Worm (Caenorhabditis elegans) whole organism, early embryonic: ENCODE data around the gene F36G3.1.

ENCODE experiments used
- ama-1 ChIP-seq: fragments of 150-350 bp; optimal IDR thresholded peaks from 2 replicates; lab custom pipeline; 2014
- ceh-13 ChIP-seq: fragments of 200-800 bp; sonication (Bioruptor generic); optimal IDR thresholded peaks from 2 replicates; lab custom pipeline; 2018; ENCODE audit warnings: mild to moderate bottlenecking, missing genetic modification characterization, missing compliant biosample characterization
- ceh-36 ChIP-seq: sonication (generic microtip); optimal IDR thresholded peaks from 2 replicates; lab custom pipeline; 2016; ENCODE audit warnings: missing genetic modification characterization, inconsistent platforms, missing compliant biosample characterization
- flt-1 ChIP-seq: fragments of 200-800 bp; sonication (Bioruptor generic); IDR thresholded peaks from 2 replicates; pipeline ENCODE4 v1.3.6; 2022; ENCODE audit warnings: missing genetic modification characterization, missing compliant biosample characterization
- hmg-4 ChIP-seq: fragments of 200-800 bp; sonication (Bioruptor generic); optimal IDR thresholded peaks from 2 replicates; lab custom pipeline; 2018; ENCODE audit warnings: mild to moderate bottlenecking, missing genetic modification characterization, missing compliant biosample characterization
- sea-1 ChIP-seq: fragments of 200-800 bp; sonication (Bioruptor generic); conservative IDR thresholded peaks from 2 replicates; pipeline ENCODE4 v1.3.6; 2022; ENCODE audit warnings: missing genetic modification characterization, missing compliant biosample characterization
- tra-4 ChIP-seq: sonication (generic microtip); optimal IDR thresholded peaks from 2 replicates; lab custom pipeline; 2017; ENCODE audit warnings: missing genetic modification characterization, missing compliant biosample characterization

DNA sequence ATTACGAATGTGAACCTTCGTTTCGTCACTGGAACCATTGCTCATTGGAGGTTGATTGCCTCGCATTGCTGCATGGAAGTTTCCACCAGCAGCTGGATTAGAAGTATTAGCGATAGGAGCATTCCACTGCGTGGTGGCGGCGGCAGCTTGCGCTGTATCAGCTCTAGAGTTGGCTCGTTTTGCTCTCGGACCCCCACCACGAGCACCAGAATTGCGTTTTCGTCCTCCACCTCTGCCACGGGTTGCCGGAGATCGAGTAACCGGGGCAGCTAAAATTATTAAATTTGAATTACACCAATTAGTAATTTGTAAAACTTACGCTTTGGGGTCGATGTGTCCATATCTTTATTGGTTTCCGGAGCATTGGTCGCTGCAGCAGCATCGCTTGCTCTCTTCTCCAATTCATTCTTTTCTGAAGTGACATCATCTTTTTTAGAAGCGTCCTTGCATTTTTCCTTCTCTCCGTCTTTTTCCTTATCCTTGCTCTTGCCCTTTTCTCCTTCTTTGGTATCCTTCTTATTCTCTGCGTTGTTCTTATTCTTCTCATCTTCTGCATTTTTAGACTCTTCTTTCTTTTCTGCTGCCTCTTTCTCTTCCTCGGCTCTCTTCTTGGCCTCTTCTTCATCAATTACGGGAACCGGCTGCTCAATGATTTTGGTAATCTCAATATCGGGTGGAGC is 25.3 kb upstream of the F36G3.1 start:
- no peak for TF ChIP-seq flt-1 (GFP tag; lab: Robert Waterston, UW)
- no peak for TF ChIP-seq ama-1 (lab: Kevin White, UChicago)
- TF ChIP-seq tra-4 = no peak
- no peak for TF ChIP-seq ceh-36 (tag; lab: Kevin White, UChicago)
- no peak for TF ChIP-seq sea-1 (GFP tag; lab: Robert Waterston, UW)
- TF ChIP-seq ceh-13 = no peak
- TF ChIP-seq hmg-4 (GFP tag; lab: Kevin White, UChicago) = no peak
